Worm (Caenorhabditis elegans): ENCODE results near the gene Y53F4B.18.

Y53F4B.18 gene

DNA sequence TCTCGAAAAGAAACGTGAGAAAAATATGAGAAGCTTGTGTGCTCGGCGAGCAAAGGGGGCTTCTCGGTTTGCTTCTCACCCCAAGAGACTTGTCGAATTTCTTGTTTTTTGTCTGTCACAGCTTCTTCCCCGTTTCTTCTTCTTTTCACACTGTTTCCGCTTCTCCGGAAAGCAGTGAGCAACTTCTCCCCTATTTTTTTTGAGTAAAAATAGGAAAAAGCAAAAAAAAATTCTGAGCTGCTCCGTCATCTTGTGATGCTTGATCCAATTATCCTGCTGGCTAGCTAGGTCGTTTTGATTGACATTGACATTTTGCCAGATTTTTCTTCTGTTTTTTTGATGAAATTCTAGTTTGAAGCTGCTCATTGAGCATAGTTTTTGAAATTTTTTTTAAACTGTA lies 57.1 kb downstream of the Y53F4B.18 start, which contains the start of gene Y53F4B.51:
Gene Y53F4B.51 (minus strand): TSS at position 63 of the 400 bp plus-strand sequence.
- TF ChIP-seq hlh-1 (tag; optimal IDR thresholded peaks at IDR 0.05): no peak
- no peak for TF ChIP-seq ceh-83 (GFP tag; optimal IDR thresholded peaks at IDR 0.05)
- no peak for TF ChIP-seq lsy-2 (tag; optimal IDR thresholded peaks at IDR 0.05)
- no peak for TF ChIP-seq blmp-1 (tag; optimal IDR thresholded peaks at IDR 0.05)
- TF ChIP-seq ham-2 (GFP tag; optimal IDR thresholded peaks at IDR 0.05): no peak
- no peak for TF ChIP-seq snpc-4 (tag; optimal IDR thresholded peaks at IDR 0.05)
- no peak for TF ChIP-seq nhr-2 (tag; optimal IDR thresholded peaks at IDR 0.05)
- TF ChIP-seq elt-1 (tag; optimal IDR thresholded peaks at IDR 0.05; ENCODE audit: borderline replicate concordance, insufficient read depth): no peak
- TF ChIP-seq sptf-1 (tag; optimal IDR thresholded peaks at IDR 0.05): no peak
- TF ChIP-seq ceh-43 (GFP tag; optimal IDR thresholded peaks at IDR 0.05): no peak
- no peak for TF ChIP-seq elt-3 (tag; optimal IDR thresholded peaks at IDR 0.05)
- no peak for TF ChIP-seq mep-1 (tag; optimal IDR thresholded peaks at IDR 0.05)
- no peak for TF ChIP-seq cnd-1 (tag; optimal IDR thresholded peaks at IDR 0.05)
- TF ChIP-seq drap-1 (GFP tag; optimal IDR thresholded peaks at IDR 0.05): no peak

Data from whole organism, mixed stage, embryonic.